Fruit fly (Drosophila melanogaster) whole organism, adult: ENCODE measurements around the gene Lrr47.

Source experiments
- CG11617 ChIP-seq: fragments of 200-800 bp; sonication (Bioruptor generic); optimal IDR thresholded peaks from 2 replicates; lab custom pipeline; 2017; ENCODE audit warnings: mild to moderate bottlenecking, missing biosample characterization, missing genetic modification reagents, missing genetic modification characterization
- CG12768 ChIP-seq: fragments of 200-800 bp; sonication (Bioruptor generic); optimal IDR thresholded peaks from 2 replicates; lab custom pipeline; 2017; ENCODE audit warnings: missing biosample characterization, missing genetic modification characterization, mild to moderate bottlenecking, moderate library complexity, missing genetic modification reagents
- CG33017 ChIP-seq: fragments of 200-800 bp; sonication (Bioruptor generic); optimal IDR thresholded peaks from 2 replicates; lab custom pipeline; 2018; ENCODE audit warnings: missing biosample characterization, mild to moderate bottlenecking, missing genetic modification characterization, moderate library complexity
- CG5204 ChIP-seq: fragments of 200-800 bp; sonication (Bioruptor generic); optimal IDR thresholded peaks from 2 replicates; lab custom pipeline; 2016; ENCODE audit warnings: missing biosample characterization, missing genetic modification characterization
- CG7101 ChIP-seq: fragments of 200-800 bp; sonication (Bioruptor generic); optimal IDR thresholded peaks from 2 replicates; lab custom pipeline; 2018; ENCODE audit warnings: missing biosample characterization, mild to moderate bottlenecking, missing genetic modification characterization, moderate library complexity
- Hr96 ChIP-seq: fragments of 200-800 bp; sonication (Bioruptor generic); optimal IDR thresholded peaks from 2 replicates; lab custom pipeline; 2016; ENCODE audit warnings: missing biosample characterization, missing genetic modification characterization
- Mnt ChIP-seq: fragments of 200-800 bp; sonication (Bioruptor generic); optimal IDR thresholded peaks from 2 replicates; lab custom pipeline; 2016; ENCODE audit warnings: missing biosample characterization, mild to moderate bottlenecking, missing genetic modification characterization
- bab1 ChIP-seq: fragments of 200-800 bp; sonication (Bioruptor generic); optimal IDR thresholded peaks from 3 replicates; lab custom pipeline; 2019; ENCODE audit warnings: missing biosample characterization, mild to moderate bottlenecking, missing genetic modification characterization, moderate library complexity
- cic ChIP-seq: fragments of 200-800 bp; sonication (Bioruptor generic); optimal IDR thresholded peaks from 2 replicates; lab custom pipeline; 2017; ENCODE audit warnings: missing biosample characterization, mild to moderate bottlenecking, missing genetic modification characterization, moderate library complexity
- kay ChIP-seq: fragments of 200-800 bp; sonication (Bioruptor generic); peaks from one replicate; lab custom pipeline; 2016; ENCODE audit warnings: missing biosample characterization, missing genetic modification characterization, borderline replicate concordance
- ovo ChIP-seq: fragments of 200-800 bp; sonication (Bioruptor generic); optimal IDR thresholded peaks from 2 replicates; lab custom pipeline; 2016; ENCODE audit warnings: missing biosample characterization, missing genetic modification characterization
- tj ChIP-seq: fragments of 200-800 bp; sonication (Bioruptor generic); optimal IDR thresholded peaks from 3 replicates; lab custom pipeline; 2017; ENCODE audit warnings: missing biosample characterization, mild to moderate bottlenecking, missing genetic modification characterization, moderate library complexity
- toe ChIP-seq: fragments of 200-800 bp; sonication (Bioruptor generic); optimal IDR thresholded peaks from 2 replicates; lab custom pipeline; 2016; ENCODE audit warnings: missing biosample characterization, missing genetic modification characterization

dm6 chr2L:10505345-10505744, 11.8 kb upstream of the Lrr47 start:
- no peak for TF ChIP-seq Hr96 (GFP tag; lab: Kevin White, UChicago)
- TF ChIP-seq toe, result no peak
- TF ChIP-seq bab1, result no peak
- TF ChIP-seq ovo (GFP tag; lab: Kevin White, UChicago), result no peak
- no peak for TF ChIP-seq CG11617 (GFP tag; lab: Kevin White, UChicago)
- TF ChIP-seq CG5204 (GFP tag; lab: Kevin White, UChicago), result no peak
- TF ChIP-seq CG12768 (GFP tag; lab: Kevin White, UChicago), result no peak
- no peak for TF ChIP-seq cic (GFP tag; lab: Kevin White, UChicago)
- no peak for TF ChIP-seq CG33017 (tag; lab: Kevin White, UChicago)
- no peak for TF ChIP-seq kay (GFP tag; lab: Kevin White, UChicago)
- TF ChIP-seq Mnt (GFP tag; lab: Kevin White, UChicago), result no peak
- no peak for TF ChIP-seq CG7101 (tag; lab: Kevin White, UChicago)
- TF ChIP-seq tj (GFP tag; lab: Kevin White, UChicago), result no peak
